Worm (Caenorhabditis elegans) whole organism, early embryonic: Measurements from ENCODE around the gene snx-14.

Experiments
- B0310.2 ChIP-seq: sonication (generic microtip); optimal IDR thresholded peaks from 2 replicates; lab custom pipeline; 2016; ENCODE audit warnings: mild to moderate bottlenecking, missing genetic modification characterization, missing compliant biosample characterization
- F13C5.2 ChIP-seq: sonication (generic microtip); optimal IDR thresholded peaks from 2 replicates; lab custom pipeline; 2017; ENCODE audit warnings: mild to moderate bottlenecking, missing genetic modification characterization, inconsistent platforms, missing compliant biosample characterization
- aly-1 ChIP-seq: sonication (generic microtip); optimal IDR thresholded peaks from 2 replicates; lab custom pipeline; 2016; ENCODE audit warnings: missing genetic modification characterization, missing compliant biosample characterization
- ama-1 ChIP-seq: fragments of 150-350 bp; optimal IDR thresholded peaks from 2 replicates; lab custom pipeline; 2014
- ceh-13 ChIP-seq: fragments of 200-800 bp; sonication (Bioruptor generic); optimal IDR thresholded peaks from 2 replicates; lab custom pipeline; 2018; ENCODE audit warnings: mild to moderate bottlenecking, missing genetic modification characterization, missing compliant biosample characterization
- ceh-36 ChIP-seq: sonication (generic microtip); optimal IDR thresholded peaks from 2 replicates; lab custom pipeline; 2016; ENCODE audit warnings: missing genetic modification characterization, inconsistent platforms, missing compliant biosample characterization
- ets-7 ChIP-seq: sonication (generic microtip); optimal IDR thresholded peaks from 2 replicates; lab custom pipeline; 2016; ENCODE audit warnings: missing genotype, missing genetic modification characterization, missing compliant biosample characterization
- flt-1 ChIP-seq: fragments of 200-800 bp; sonication (Bioruptor generic); IDR thresholded peaks from 2 replicates; pipeline ENCODE4 v1.3.6; 2022; ENCODE audit warnings: missing genetic modification characterization, missing compliant biosample characterization
- hmbx-1 ChIP-seq: sonication (generic microtip); optimal IDR thresholded peaks from 2 replicates; lab custom pipeline; 2016; ENCODE audit warnings: mild to moderate bottlenecking, missing genetic modification characterization, missing compliant biosample characterization
- hmg-4 ChIP-seq: fragments of 200-800 bp; sonication (Bioruptor generic); optimal IDR thresholded peaks from 2 replicates; lab custom pipeline; 2018; ENCODE audit warnings: mild to moderate bottlenecking, missing genetic modification characterization, missing compliant biosample characterization
- hnd-1 ChIP-seq: sonication (generic microtip); optimal IDR thresholded peaks from 2 replicates; lab custom pipeline; 2016; ENCODE audit warnings: missing genetic modification characterization, missing compliant biosample characterization
- pes-1 ChIP-seq: fragments of 200-800 bp; sonication (Bioruptor generic); IDR thresholded peaks from 2 replicates; pipeline ENCODE4 v1.3.6; 2022; ENCODE audit warnings: missing genetic modification reagents, missing genetic modification characterization, missing compliant biosample characterization
- scrt-1 ChIP-seq: fragments of 200-800 bp; sonication (Bioruptor generic); IDR thresholded peaks from 2 replicates; pipeline ENCODE4 v1.3.6; 2022; ENCODE audit warnings: missing genetic modification characterization, missing compliant biosample characterization
- sea-1 ChIP-seq: fragments of 200-800 bp; sonication (Bioruptor generic); conservative IDR thresholded peaks from 2 replicates; pipeline ENCODE4 v1.3.6; 2022; ENCODE audit warnings: missing genetic modification characterization, missing compliant biosample characterization
- tbx-11 ChIP-seq: fragments of 200-800 bp; sonication (Bioruptor generic); IDR thresholded peaks from 2 replicates; pipeline ENCODE4 v1.3.6; 2022; ENCODE audit warnings: missing genetic modification characterization, missing compliant biosample characterization
- tbx-37 ChIP-seq: fragments of 200-800 bp; sonication (Bioruptor generic); conservative IDR thresholded peaks from 2 replicates; pipeline ENCODE4 v1.3.6; 2022; ENCODE audit warnings: missing genetic modification reagents, missing genetic modification characterization, missing compliant biosample characterization
- tra-4 ChIP-seq: sonication (generic microtip); optimal IDR thresholded peaks from 2 replicates; lab custom pipeline; 2017; ENCODE audit warnings: missing genetic modification characterization, missing compliant biosample characterization

Gene snx-14

ce11 chrII:13531118-13531517, at the start of gene snx-14:
snx-14 (minus strand) TSS chrII:13531218.
- no peak for TF ChIP-seq tbx-37 (GFP tag; lab: Robert Waterston, UW)
- no peak for TF ChIP-seq sea-1 (GFP tag; lab: Robert Waterston, UW)
- TF ChIP-seq hmbx-1 (tag; lab: Kevin White, UChicago) = no peak
- no peak for TF ChIP-seq F13C5.2
- no peak for TF ChIP-seq tra-4
- no peak for TF ChIP-seq aly-1 (tag; lab: Kevin White, UChicago)
- TF ChIP-seq tbx-11 (GFP tag; lab: Robert Waterston, UW) = no peak
- TF ChIP-seq scrt-1 (GFP tag; lab: Robert Waterston, UW) = no peak
- TF ChIP-seq ama-1 (lab: Kevin White, UChicago) = no peak
- TF ChIP-seq ceh-36 (tag; lab: Kevin White, UChicago) = no peak
- TF ChIP-seq ceh-13 (GFP tag; lab: Kevin White, UChicago) = no peak

ce11 chrII:13575018-13575948, 44.3 kb upstream of the snx-14 start, which contains the start of the genes mrpl-37 and lin-38:
mrpl-37 (minus strand) TSS chrII:13575068.
lin-38 (plus strand) TSS chrII:13575925.
- peak; percentile 28 for TF ChIP-seq hmg-4
- TF ChIP-seq ets-7 (tag; lab: Kevin White, UChicago) = no peak
- no peak for TF ChIP-seq hnd-1 (tag; lab: Kevin White, UChicago)
- TF ChIP-seq F13C5.2 = peak; percentile 48

ce11 chrII:13574395-13574794, 43.4 kb upstream of the snx-14 start:
- TF ChIP-seq tbx-37 (GFP tag; lab: Robert Waterston, UW) (no peak), aly-1 (tag; lab: Kevin White, UChicago) (no peak), B0310.2 (no peak), tbx-11 (GFP tag; lab: Robert Waterston, UW) (no peak), ceh-36 (tag; lab: Kevin White, UChicago) (no peak), ceh-13 (GFP tag; lab: Kevin White, UChicago) (no peak), hnd-1 (tag; lab: Kevin White, UChicago) (no peak), ets-7 (tag; lab: Kevin White, UChicago) (no peak), hmg-4 (no peak), sea-1 (GFP tag; lab: Robert Waterston, UW) (no peak), ama-1 (lab: Kevin White, UChicago) (no peak), flt-1 (GFP tag; lab: Robert Waterston, UW) (no peak), F13C5.2 (no peak), scrt-1 (GFP tag; lab: Robert Waterston, UW) (no peak), pes-1 (GFP tag; lab: Robert Waterston, UW) (no peak), tra-4 (no peak)

- no peak for TF ChIP-seq pes-1 (GFP tag; lab: Robert Waterston, UW)
- no peak for TF ChIP-seq ets-7 (tag; lab: Kevin White, UChicago)
- no peak for TF ChIP-seq sea-1 (GFP tag; lab: Robert Waterston, UW)
- no peak for TF ChIP-seq hmg-4
- no peak for TF ChIP-seq tbx-37 (GFP tag; lab: Robert Waterston, UW)
- TF ChIP-seq flt-1 (GFP tag; lab: Robert Waterston, UW) = no peak
- TF ChIP-seq ceh-13 (GFP tag; lab: Kevin White, UChicago) = no peak
- TF ChIP-seq tra-4 = no peak
- no peak for TF ChIP-seq aly-1 (tag; lab: Kevin White, UChicago)
- TF ChIP-seq ceh-36 (tag; lab: Kevin White, UChicago) = no peak
- TF ChIP-seq scrt-1 (GFP tag; lab: Robert Waterston, UW) = no peak
These were observed 36.9 kb upstream of the snx-14 start, which contains the start of gene Y48E1B.3 for ce11 chrII:13567871-13568270. Y48E1B.3 (minus strand) TSS chrII:13567971.

ce11 chrII:13560553-13560952, 29.5 kb upstream of the snx-14 start:
- TF ChIP-seq ceh-13 (GFP tag; lab: Kevin White, UChicago) (no peak), aly-1 (tag; lab: Kevin White, UChicago) (no peak), hnd-1 (tag; lab: Kevin White, UChicago) (no peak), F13C5.2 (no peak), ceh-36 (tag; lab: Kevin White, UChicago) (no peak), tbx-11 (GFP tag; lab: Robert Waterston, UW) (no peak), ets-7 (tag; lab: Kevin White, UChicago) (no peak), hmg-4 (no peak)

- TF ChIP-seq hnd-1 (tag; lab: Kevin White, UChicago) (no peak), tbx-11 (GFP tag; lab: Robert Waterston, UW) (no peak), B0310.2 (no peak), sea-1 (GFP tag; lab: Robert Waterston, UW) (no peak), flt-1 (GFP tag; lab: Robert Waterston, UW) (no peak), F13C5.2 (no peak), tbx-37 (GFP tag; lab: Robert Waterston, UW) (no peak), scrt-1 (GFP tag; lab: Robert Waterston, UW) (no peak), tra-4 (no peak), ama-1 (lab: Kevin White, UChicago) (no peak), ceh-36 (tag; lab: Kevin White, UChicago) (no peak), ets-7 (tag; lab: Kevin White, UChicago) (no peak), ceh-13 (GFP tag; lab: Kevin White, UChicago) (no peak), pes-1 (GFP tag; lab: Robert Waterston, UW) (no peak), hmg-4 (no peak), hmbx-1 (tag; lab: Kevin White, UChicago) (no peak), aly-1 (tag; lab: Kevin White, UChicago) (no peak)
These were observed 16.5 kb upstream of the snx-14 start, which contains the start of gene ddl-2 for ce11 chrII:13547545-13547944. ddl-2 (minus strand) TSS chrII:13547645.

ce11 chrII:13542991-13543390, 12.0 kb upstream of the snx-14 start:
- TF ChIP-seq hnd-1 (tag; lab: Kevin White, UChicago) (no peak), sea-1 (GFP tag; lab: Robert Waterston, UW) (no peak), tbx-37 (GFP tag; lab: Robert Waterston, UW) (no peak), ama-1 (lab: Kevin White, UChicago) (no peak), tra-4 (no peak), hmg-4 (no peak), aly-1 (tag; lab: Kevin White, UChicago) (no peak), ets-7 (tag; lab: Kevin White, UChicago) (no peak), flt-1 (GFP tag; lab: Robert Waterston, UW) (no peak), scrt-1 (GFP tag; lab: Robert Waterston, UW) (no peak), pes-1 (GFP tag; lab: Robert Waterston, UW) (no peak), B0310.2 (no peak), ceh-13 (GFP tag; lab: Kevin White, UChicago) (no peak), F13C5.2 (no peak), tbx-11 (GFP tag; lab: Robert Waterston, UW) (no peak), hmbx-1 (tag; lab: Kevin White, UChicago) (no peak), ceh-36 (tag; lab: Kevin White, UChicago) (no peak)
